Worm (Caenorhabditis elegans) whole organism, early embryonic: Measurements from ENCODE around the gene F26A1.1.

Experiments used
- B0310.2 ChIP-seq: sonication (generic microtip); optimal IDR thresholded peaks from 2 replicates; lab custom pipeline; 2016; ENCODE audit warnings: mild to moderate bottlenecking, missing genetic modification characterization, missing compliant biosample characterization
- F13C5.2 ChIP-seq: sonication (generic microtip); optimal IDR thresholded peaks from 2 replicates; lab custom pipeline; 2017; ENCODE audit warnings: mild to moderate bottlenecking, missing genetic modification characterization, inconsistent platforms, missing compliant biosample characterization
- aly-1 ChIP-seq: sonication (generic microtip); optimal IDR thresholded peaks from 2 replicates; lab custom pipeline; 2016; ENCODE audit warnings: missing genetic modification characterization, missing compliant biosample characterization
- ama-1 ChIP-seq: fragments of 150-350 bp; optimal IDR thresholded peaks from 2 replicates; lab custom pipeline; 2014
- ceh-13 ChIP-seq: fragments of 200-800 bp; sonication (Bioruptor generic); optimal IDR thresholded peaks from 2 replicates; lab custom pipeline; 2018; ENCODE audit warnings: mild to moderate bottlenecking, missing genetic modification characterization, missing compliant biosample characterization
- ceh-36 ChIP-seq: sonication (generic microtip); optimal IDR thresholded peaks from 2 replicates; lab custom pipeline; 2016; ENCODE audit warnings: missing genetic modification characterization, inconsistent platforms, missing compliant biosample characterization
- ets-7 ChIP-seq: sonication (generic microtip); optimal IDR thresholded peaks from 2 replicates; lab custom pipeline; 2016; ENCODE audit warnings: missing genotype, missing genetic modification characterization, missing compliant biosample characterization
- flt-1 ChIP-seq: fragments of 200-800 bp; sonication (Bioruptor generic); IDR thresholded peaks from 2 replicates; pipeline ENCODE4 v1.3.6; 2022; ENCODE audit warnings: missing genetic modification characterization, missing compliant biosample characterization
- hmbx-1 ChIP-seq: sonication (generic microtip); optimal IDR thresholded peaks from 2 replicates; lab custom pipeline; 2016; ENCODE audit warnings: mild to moderate bottlenecking, missing genetic modification characterization, missing compliant biosample characterization
- hmg-4 ChIP-seq: fragments of 200-800 bp; sonication (Bioruptor generic); optimal IDR thresholded peaks from 2 replicates; lab custom pipeline; 2018; ENCODE audit warnings: mild to moderate bottlenecking, missing genetic modification characterization, missing compliant biosample characterization
- hnd-1 ChIP-seq: sonication (generic microtip); optimal IDR thresholded peaks from 2 replicates; lab custom pipeline; 2016; ENCODE audit warnings: missing genetic modification characterization, missing compliant biosample characterization
- pes-1 ChIP-seq: fragments of 200-800 bp; sonication (Bioruptor generic); IDR thresholded peaks from 2 replicates; pipeline ENCODE4 v1.3.6; 2022; ENCODE audit warnings: missing genetic modification reagents, missing genetic modification characterization, missing compliant biosample characterization
- scrt-1 ChIP-seq: fragments of 200-800 bp; sonication (Bioruptor generic); IDR thresholded peaks from 2 replicates; pipeline ENCODE4 v1.3.6; 2022; ENCODE audit warnings: missing genetic modification characterization, missing compliant biosample characterization
- sea-1 ChIP-seq: fragments of 200-800 bp; sonication (Bioruptor generic); conservative IDR thresholded peaks from 2 replicates; pipeline ENCODE4 v1.3.6; 2022; ENCODE audit warnings: missing genetic modification characterization, missing compliant biosample characterization
- tbx-11 ChIP-seq: fragments of 200-800 bp; sonication (Bioruptor generic); IDR thresholded peaks from 2 replicates; pipeline ENCODE4 v1.3.6; 2022; ENCODE audit warnings: missing genetic modification characterization, missing compliant biosample characterization
- tbx-37 ChIP-seq: fragments of 200-800 bp; sonication (Bioruptor generic); conservative IDR thresholded peaks from 2 replicates; pipeline ENCODE4 v1.3.6; 2022; ENCODE audit warnings: missing genetic modification reagents, missing genetic modification characterization, missing compliant biosample characterization
- tra-4 ChIP-seq: sonication (generic microtip); optimal IDR thresholded peaks from 2 replicates; lab custom pipeline; 2017; ENCODE audit warnings: missing genetic modification characterization, missing compliant biosample characterization

Gene F26A1.1

ce11 chrIII:4861744-4862401 lies 11.6 kb downstream of the F26A1.1 start, which contains the start of the genes C35D10.10 and C35D10.5:
TSS of gene C35D10.10 (minus strand) at chrIII:4861794.
TSS of gene C35D10.5 (plus strand) at chrIII:4862351.
- TF ChIP-seq ets-7 (tag; lab: Kevin White, UChicago) (no peak), scrt-1 (GFP tag; lab: Robert Waterston, UW) (no peak), hnd-1 (no peak)

- no peak for TF ChIP-seq ama-1 (lab: Kevin White, UChicago)
- no peak for TF ChIP-seq ets-7 (tag; lab: Kevin White, UChicago)
- no peak for TF ChIP-seq F13C5.2 (tag; lab: Kevin White, UChicago)
- TF ChIP-seq tbx-37 (GFP tag; lab: Robert Waterston, UW): no peak
- TF ChIP-seq ceh-13 (GFP tag; lab: Kevin White, UChicago): no peak
- no peak for TF ChIP-seq tbx-11 (GFP tag; lab: Robert Waterston, UW)
- TF ChIP-seq pes-1: no peak
- TF ChIP-seq hnd-1: no peak
- no peak for TF ChIP-seq scrt-1 (GFP tag; lab: Robert Waterston, UW)
- TF ChIP-seq flt-1 (GFP tag; lab: Robert Waterston, UW): no peak
- no peak for TF ChIP-seq hmg-4 (GFP tag; lab: Kevin White, UChicago)
- TF ChIP-seq aly-1: no peak
- no peak for TF ChIP-seq B0310.2
- no peak for TF ChIP-seq sea-1 (GFP tag; lab: Robert Waterston, UW)
These were observed 12.8 kb downstream of the F26A1.1 start, which contains the start of gene coq-8 for ce11 chrIII:4863127-4863526. TSS of gene coq-8 (plus strand) at chrIII:4863427.

DNA sequence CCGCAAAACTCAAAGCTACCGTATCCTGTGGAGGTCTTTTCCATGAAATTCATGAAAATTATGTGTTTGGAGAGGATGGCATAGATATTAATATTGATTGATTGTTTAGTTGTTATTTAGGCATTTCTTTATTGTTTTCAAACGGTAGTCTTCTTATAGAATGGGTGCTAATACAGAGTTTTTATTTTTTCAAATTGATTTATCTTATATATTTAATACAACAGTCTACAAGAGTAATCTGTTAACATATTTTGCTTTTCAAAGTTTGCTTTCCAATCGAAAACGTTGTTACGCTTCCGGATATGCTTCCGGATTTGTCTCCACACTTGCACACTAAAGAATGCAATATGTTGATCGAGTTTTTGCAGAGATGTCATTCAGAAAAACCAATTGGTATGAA lies 16.5 kb downstream of the F26A1.1 start, which contains the start of gene C35D10.17:
Gene C35D10.17 (plus strand): TSS at position 301 of the 400 bp plus-strand sequence.
- no peak for TF ChIP-seq tra-4 (tag; lab: Kevin White, UChicago)
- TF ChIP-seq ceh-13 (GFP tag; lab: Kevin White, UChicago): no peak
- no peak for TF ChIP-seq hmg-4 (GFP tag; lab: Kevin White, UChicago)
- TF ChIP-seq tbx-37 (GFP tag; lab: Robert Waterston, UW): no peak
- no peak for TF ChIP-seq ceh-36 (tag; lab: Kevin White, UChicago)
- TF ChIP-seq hmbx-1 (tag; lab: Kevin White, UChicago): no peak
- TF ChIP-seq scrt-1 (GFP tag; lab: Robert Waterston, UW): no peak
- TF ChIP-seq sea-1 (GFP tag; lab: Robert Waterston, UW): no peak
- no peak for TF ChIP-seq ama-1 (lab: Kevin White, UChicago)
- TF ChIP-seq ets-7 (tag; lab: Kevin White, UChicago): no peak
- TF ChIP-seq pes-1: no peak

DNA sequence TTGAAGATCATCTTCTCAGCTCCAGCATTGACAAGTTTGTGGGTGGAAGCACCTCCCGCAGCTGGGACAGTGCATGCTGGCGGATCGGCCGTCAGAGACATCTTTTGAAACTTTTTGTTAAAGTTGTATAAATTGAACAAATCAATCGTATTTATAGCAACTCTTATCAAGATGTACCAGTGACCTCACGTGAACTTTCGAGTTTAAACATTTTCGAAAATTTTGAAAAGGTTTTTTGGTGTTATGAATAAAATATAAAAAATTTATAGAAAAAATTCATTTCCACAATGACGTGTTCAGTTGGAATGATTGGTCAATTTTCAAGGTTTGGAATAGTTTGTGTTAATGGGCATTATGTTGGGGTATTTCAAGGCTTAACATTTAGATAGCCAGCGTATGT lies 18.3 kb downstream of the F26A1.1 start, which contains the start of the genes msd-4 and C35D10.3:
Gene msd-4 (minus strand): TSS at position 101 of the 400 bp plus-strand sequence.
Gene C35D10.3 (plus strand): TSS at position 279 of the 400 bp plus-strand sequence.
- TF ChIP-seq scrt-1 (GFP tag; lab: Robert Waterston, UW): no peak
- no peak for TF ChIP-seq hmbx-1 (tag; lab: Kevin White, UChicago)
- no peak for TF ChIP-seq hmg-4 (GFP tag; lab: Kevin White, UChicago)
- no peak for TF ChIP-seq tra-4 (tag; lab: Kevin White, UChicago)
- TF ChIP-seq hnd-1: no peak
- TF ChIP-seq flt-1 (GFP tag; lab: Robert Waterston, UW): no peak
- TF ChIP-seq ceh-36 (tag; lab: Kevin White, UChicago): no peak
- TF ChIP-seq ets-7 (tag; lab: Kevin White, UChicago): no peak
- no peak for TF ChIP-seq tbx-11 (GFP tag; lab: Robert Waterston, UW)
- TF ChIP-seq ceh-13 (GFP tag; lab: Kevin White, UChicago): no peak
- TF ChIP-seq pes-1: no peak
- no peak for TF ChIP-seq F13C5.2 (tag; lab: Kevin White, UChicago)
- no peak for TF ChIP-seq ama-1 (lab: Kevin White, UChicago)

DNA sequence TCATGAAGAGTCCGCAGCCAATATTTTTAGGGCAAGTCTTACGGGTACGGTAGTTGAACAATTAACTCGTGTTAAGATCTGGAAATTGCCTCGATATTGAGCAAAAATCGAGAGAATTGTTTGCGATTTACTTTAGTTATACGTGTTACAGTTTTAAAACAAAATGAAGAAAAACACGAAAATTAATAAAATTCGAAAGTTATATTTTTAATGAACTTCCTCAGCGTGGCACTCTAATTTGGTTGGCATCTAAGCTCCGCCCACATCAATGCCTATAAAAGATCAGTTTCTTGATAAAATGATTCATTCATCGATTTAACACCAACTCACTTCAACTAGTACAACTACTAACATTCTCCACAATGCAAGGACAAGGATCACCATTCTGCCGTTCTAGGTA lies 20.2 kb downstream of the F26A1.1 start, which contains the start of gene gipc-1:
Gene gipc-1 (plus strand): TSS at position 301 of the 400 bp plus-strand sequence.
- TF ChIP-seq ceh-13 (GFP tag; lab: Kevin White, UChicago): no peak
- TF ChIP-seq tbx-37 (GFP tag; lab: Robert Waterston, UW): no peak
- TF ChIP-seq tbx-11 (GFP tag; lab: Robert Waterston, UW): no peak
- TF ChIP-seq sea-1 (GFP tag; lab: Robert Waterston, UW): no peak
- no peak for TF ChIP-seq F13C5.2 (tag; lab: Kevin White, UChicago)

DNA sequence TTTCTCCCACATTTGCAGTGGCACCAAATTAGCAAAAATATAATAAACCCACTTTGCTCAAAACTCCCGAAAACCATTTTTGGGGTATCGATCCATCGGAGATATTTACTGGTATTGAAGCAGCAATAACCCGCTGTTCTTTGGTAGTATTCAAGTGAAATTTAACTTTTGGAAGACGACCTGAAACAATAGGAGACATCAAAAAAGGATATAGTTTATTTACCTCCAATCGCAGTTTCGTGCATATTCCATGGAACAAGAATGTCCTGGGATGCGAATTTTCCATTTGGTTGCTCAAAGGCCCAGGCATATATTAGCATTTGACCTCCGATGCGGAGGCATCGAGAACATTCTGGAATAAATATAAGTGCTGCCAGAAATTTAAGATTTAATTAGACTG lies 23.1 kb downstream of the F26A1.1 start:
- TF ChIP-seq aly-1 (no peak), hnd-1 (no peak), ceh-36 (tag; lab: Kevin White, UChicago) (no peak), F13C5.2 (tag; lab: Kevin White, UChicago) (no peak), hmbx-1 (tag; lab: Kevin White, UChicago) (no peak), ama-1 (lab: Kevin White, UChicago) (no peak), pes-1 (no peak), flt-1 (GFP tag; lab: Robert Waterston, UW) (no peak)

DNA sequence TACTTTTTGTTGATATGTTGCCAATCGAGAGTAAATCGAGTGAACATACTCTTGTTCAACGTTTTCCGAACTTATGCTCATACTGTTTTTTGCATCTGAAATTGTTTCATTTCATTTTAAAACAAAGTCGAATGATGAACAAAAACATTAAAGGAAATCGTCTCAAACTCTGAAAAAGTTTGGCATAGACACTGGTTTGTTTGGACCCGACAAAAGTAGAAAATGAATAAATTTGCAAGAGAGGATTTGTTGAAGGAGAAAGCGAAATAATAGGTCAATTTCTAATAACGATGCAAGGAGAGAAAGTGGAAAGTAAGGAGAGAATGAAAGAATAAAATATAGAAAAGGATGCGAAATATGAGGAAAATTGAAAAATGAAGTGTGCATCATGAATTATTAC lies 24.4 kb downstream of the F26A1.1 start, which contains the start of gene C35D10.12:
Gene C35D10.12 (minus strand): TSS at position 101 of the 400 bp plus-strand sequence.
- TF ChIP-seq pes-1 (no peak), ceh-36 (tag; lab: Kevin White, UChicago) (no peak), B0310.2 (no peak), ets-7 (tag; lab: Kevin White, UChicago) (no peak), ama-1 (lab: Kevin White, UChicago) (no peak), hmg-4 (GFP tag; lab: Kevin White, UChicago) (no peak), tbx-11 (GFP tag; lab: Robert Waterston, UW) (no peak), sea-1 (GFP tag; lab: Robert Waterston, UW) (no peak), ceh-13 (GFP tag; lab: Kevin White, UChicago) (no peak), F13C5.2 (tag; lab: Kevin White, UChicago) (no peak), hmbx-1 (tag; lab: Kevin White, UChicago) (no peak), aly-1 (no peak), tbx-37 (GFP tag; lab: Robert Waterston, UW) (no peak), tra-4 (tag; lab: Kevin White, UChicago) (no peak), flt-1 (GFP tag; lab: Robert Waterston, UW) (no peak), hnd-1 (no peak), scrt-1 (GFP tag; lab: Robert Waterston, UW) (no peak)
